Worm (Caenorhabditis elegans) whole organism, L2 larva: Measurements from ENCODE around the gene cyp-34A5.

Source experiments
- F13H6.1 ChIP-seq: sonication (generic microtip); optimal IDR thresholded peaks from 2 replicates; lab custom pipeline; 2016; ENCODE audit warnings: missing genetic modification characterization, missing compliant biosample characterization
- R02D3.7 ChIP-seq: fragments of 150-350 bp; optimal IDR thresholded peaks from 2 replicates; lab custom pipeline; 2014; ENCODE audit warnings: missing biosample characterization, missing genetic modification characterization
- Y55F3AM.14 ChIP-seq: fragments of 200-800 bp; sonication (Bioruptor generic); optimal IDR thresholded peaks from 2 replicates; lab custom pipeline; 2018; ENCODE audit warnings: mild to moderate bottlenecking, missing genetic modification characterization, missing compliant biosample characterization
- ZK546.5 ChIP-seq: sonication (generic microtip); optimal IDR thresholded peaks from 2 replicates; lab custom pipeline; 2017; ENCODE audit warnings: missing biosample characterization, missing genetic modification characterization
- alr-1 ChIP-seq: fragments of 150-350 bp; optimal IDR thresholded peaks from 2 replicates; lab custom pipeline; 2014; ENCODE audit warnings: missing biosample characterization, missing genetic modification characterization
- blmp-1 ChIP-seq: sonication (generic microtip); optimal IDR thresholded peaks from 2 replicates; lab custom pipeline; 2017; ENCODE audit warnings: missing genetic modification characterization, mild to moderate bottlenecking, missing compliant biosample characterization, antibody characterized with exemption, moderate library complexity; ENCODE audit not compliant: insufficient read depth
- ceh-82 ChIP-seq: fragments of 150-350 bp; optimal IDR thresholded peaks from 2 replicates; lab custom pipeline; 2014; ENCODE audit warnings: missing biosample characterization, missing genetic modification characterization
- crh-2 ChIP-seq: sonication (generic microtip); optimal IDR thresholded peaks from 2 replicates; lab custom pipeline; 2017; ENCODE audit warnings: missing biosample characterization, missing genetic modification characterization
- dmd-4 ChIP-seq: sonication (generic microtip); optimal IDR thresholded peaks from 2 replicates; lab custom pipeline; 2017; ENCODE audit warnings: missing biosample characterization, missing genetic modification characterization
- egl-27 ChIP-seq: sonication (generic microtip); optimal IDR thresholded peaks from 3 replicates; lab custom pipeline; 2017; ENCODE audit warnings: missing biosample characterization, missing genetic modification reagents, missing genetic modification characterization
- elt-1 ChIP-seq: fragments of 150-350 bp; optimal IDR thresholded peaks from 2 replicates; lab custom pipeline; 2014; ENCODE audit warnings: missing biosample characterization, missing genetic modification characterization
- elt-3 ChIP-seq: sonication (generic microtip); optimal IDR thresholded peaks from 2 replicates; lab custom pipeline; 2017; ENCODE audit warnings: missing biosample characterization, missing genetic modification characterization
- fos-1 ChIP-seq: fragments of 150-350 bp; optimal IDR thresholded peaks from 2 replicates; lab custom pipeline; 2014; ENCODE audit warnings: missing biosample characterization, missing genetic modification characterization
- lin-11 ChIP-seq: fragments of 150-350 bp; sonication (generic microtip); optimal IDR thresholded peaks from 2 replicates; lab custom pipeline; 2014; ENCODE audit warnings: missing biosample characterization, missing genetic modification characterization, inconsistent platforms, mixed read lengths
- lin-39 ChIP-seq: fragments of 150-350 bp; optimal IDR thresholded peaks from 2 replicates; lab custom pipeline; 2014; ENCODE audit warnings: missing biosample characterization, missing genetic modification reagents, missing genetic modification characterization
- lsy-2 ChIP-seq, 2 experiments: fragments of 150-350 bp in 1 of 2; sonication (generic microtip) in 1 of 2; optimal IDR thresholded peaks; 2 replicates each; lab custom pipeline; 2014 to 2017; ENCODE audit warnings: missing biosample characterization in 2 of 2, missing genetic modification characterization in 2 of 2
- mbf-1 ChIP-seq: sonication (generic microtip); optimal IDR thresholded peaks from 2 replicates; lab custom pipeline; 2017; ENCODE audit warnings: missing biosample characterization, missing genetic modification characterization
- mdl-1 ChIP-seq, 2 experiments: fragments of 150-350 bp in 1 of 2; sonication (generic microtip) in 1 of 2; optimal IDR thresholded peaks; 2 replicates each; lab custom pipeline; 2017; ENCODE audit warnings: missing biosample characterization in 2 of 2, missing genetic modification characterization in 2 of 2
- nhr-11 ChIP-seq: fragments of 150-350 bp; optimal IDR thresholded peaks from 2 replicates; lab custom pipeline; 2014; ENCODE audit warnings: missing biosample characterization, missing genetic modification characterization
- nhr-23 ChIP-seq: fragments of 150-350 bp; optimal IDR thresholded peaks from 2 replicates; lab custom pipeline; 2014; ENCODE audit warnings: missing biosample characterization, missing genetic modification reagents, missing genetic modification characterization
- nhr-237 ChIP-seq: fragments of 150-350 bp; optimal IDR thresholded peaks from 2 replicates; lab custom pipeline; 2014; ENCODE audit warnings: missing biosample characterization, missing genetic modification characterization
- nhr-25 ChIP-seq: fragments of 150-350 bp; sonication (generic microtip); optimal IDR thresholded peaks from 3 replicates; lab custom pipeline; 2014; ENCODE audit warnings: missing biosample characterization, missing genetic modification characterization
- nhr-6 ChIP-seq: fragments of 150-350 bp; optimal IDR thresholded peaks from 2 replicates; lab custom pipeline; 2014; ENCODE audit warnings: missing biosample characterization, missing genetic modification characterization
- nhr-77 ChIP-seq: fragments of 150-350 bp; optimal IDR thresholded peaks from 2 replicates; lab custom pipeline; 2014; ENCODE audit warnings: missing biosample characterization, missing genetic modification characterization
- peb-1 ChIP-seq: fragments of 150-350 bp; optimal IDR thresholded peaks from 2 replicates; lab custom pipeline; 2014; ENCODE audit warnings: missing biosample characterization, missing genetic modification characterization
- skn-1 ChIP-seq: sonication (generic microtip); optimal IDR thresholded peaks from 2 replicates; lab custom pipeline; 2017; ENCODE audit warnings: missing biosample characterization, missing genetic modification characterization
- sma-9 ChIP-seq, 2 experiments: fragments of 150-350 bp in 1 of 2; sonication (generic microtip) in 1 of 2; optimal IDR thresholded peaks; 2 replicates each; lab custom pipeline; 2014 to 2016; ENCODE audit warnings: missing genetic modification characterization in 2 of 2, mild to moderate bottlenecking in 1 of 2, missing biosample characterization in 1 of 2, missing compliant biosample characterization in 1 of 2, missing genetic modification reagents in 1 of 2, moderate library complexity in 1 of 2
- snpc-4 ChIP-seq: fragments of 150-350 bp; optimal IDR thresholded peaks from 2 replicates; lab custom pipeline; 2014; ENCODE audit warnings: missing biosample characterization, missing genetic modification characterization
- unc-39 ChIP-seq: fragments of 150-350 bp; optimal IDR thresholded peaks from 2 replicates; lab custom pipeline; 2014; ENCODE audit warnings: missing biosample characterization, missing genetic modification characterization
- unc-55 ChIP-seq: fragments of 150-350 bp; sonication (generic microtip); optimal IDR thresholded peaks from 3 replicates; lab custom pipeline; 2014; ENCODE audit warnings: missing biosample characterization, missing genetic modification reagents, missing genetic modification characterization
- unc-62 ChIP-seq: fragments of 150-350 bp; optimal IDR thresholded peaks from 2 replicates; lab custom pipeline; 2014; ENCODE audit warnings: missing biosample characterization, missing genetic modification reagents, missing genetic modification characterization
- ztf-1 ChIP-seq: fragments of 200-800 bp; sonication (Bioruptor generic); conservative IDR thresholded peaks from 2 replicates; pipeline ENCODE4 v1.3.6; 2022; ENCODE audit warnings: missing genetic modification characterization, missing compliant biosample characterization
- ztf-11 ChIP-seq: sonication (generic microtip); optimal IDR thresholded peaks from 2 replicates; lab custom pipeline; 2017; ENCODE audit warnings: missing biosample characterization, missing genetic modification characterization
- ztf-4 ChIP-seq: fragments of 150-350 bp; optimal IDR thresholded peaks from 2 replicates; lab custom pipeline; 2014; ENCODE audit warnings: missing biosample characterization, missing genetic modification characterization

The cyp-34A5 gene

DNA sequence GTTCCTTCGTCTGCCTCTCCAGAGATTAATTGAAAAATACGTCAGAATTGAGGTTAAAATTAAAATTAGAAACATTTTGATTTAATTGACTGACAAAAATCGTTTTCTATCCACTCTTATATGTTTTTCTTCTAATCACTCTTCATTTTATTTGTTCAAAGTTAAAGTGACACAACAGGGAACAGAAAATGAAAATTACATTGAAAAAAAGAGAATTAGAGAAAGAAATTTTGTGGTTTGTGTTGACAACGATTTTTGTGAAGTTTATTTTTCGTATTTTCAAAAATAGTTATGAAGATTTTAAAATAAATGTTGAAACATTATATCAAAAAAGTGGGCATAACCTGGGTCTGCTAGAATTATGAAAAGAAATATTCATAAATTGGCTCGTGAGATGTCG lies at the start of gene cyp-34A5:
cyp-34A5 (minus strand) TSS at position 101 of the 400 bp plus-strand sequence.
- TF ChIP-seq elt-3 (tag; lab: Kevin White, UChicago): no peak
- no peak for TF ChIP-seq nhr-77 (tag; lab: Kevin White, UChicago)
- no peak for TF ChIP-seq skn-1 (tag; lab: Kevin White, UChicago)
- no peak for TF ChIP-seq unc-62
- TF ChIP-seq ztf-11 (tag; lab: Kevin White, UChicago): no peak
- no peak for TF ChIP-seq crh-2 (tag; lab: Kevin White, UChicago)
- TF ChIP-seq blmp-1 (tag; lab: Kevin White, UChicago): no peak
- no peak for TF ChIP-seq alr-1 (tag; lab: Kevin White, UChicago)

ce11 chrV:4005219-4005618 lies 47.7 kb upstream of the cyp-34A5 start, which contains the start of gene srh-8:
Gene srh-8 (plus strand): TSS chrV:4005519.
- TF ChIP-seq nhr-77 (tag; lab: Kevin White, UChicago) (no peak), dmd-4 (tag; lab: Kevin White, UChicago) (no peak), alr-1 (tag; lab: Kevin White, UChicago) (no peak), fos-1 (no peak), elt-1 (tag; lab: Kevin White, UChicago) (no peak), nhr-237 (tag; lab: Kevin White, UChicago) (no peak)

DNA sequence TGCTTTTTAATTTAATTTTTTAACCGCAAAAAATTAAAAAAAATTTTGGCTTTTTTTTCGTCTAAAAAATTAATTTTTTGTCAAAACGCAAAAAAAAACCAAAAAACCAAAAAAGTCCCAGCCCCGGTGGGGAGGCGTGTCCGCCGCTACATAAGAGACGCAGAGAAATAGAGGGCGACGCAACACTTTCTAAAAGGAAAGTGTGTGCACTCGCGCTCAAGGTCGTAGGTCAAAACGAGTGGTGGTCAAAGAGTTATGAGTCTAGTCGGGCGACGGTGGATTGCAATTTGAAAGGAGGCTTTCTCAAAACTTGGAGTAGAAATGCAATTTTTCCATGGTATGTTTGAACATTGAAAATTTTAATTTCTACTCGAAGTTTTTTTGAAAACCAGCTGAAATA lies 47.1 kb upstream of the cyp-34A5 start:
- TF ChIP-seq nhr-6 (tag; lab: Kevin White, UChicago) (no peak), ztf-4 (tag; lab: Kevin White, UChicago) (no peak), lin-11 (tag; lab: Kevin White, UChicago) (no peak), nhr-77 (tag; lab: Kevin White, UChicago) (no peak), nhr-23 (tag; lab: Kevin White, UChicago) (no peak), mdl-1 (tag; optimal IDR thresholded peaks at IDR 0.05; lab: Kevin White, UChicago) (no peak), sma-9 (GFP tag; optimal IDR thresholded peaks at IDR 0.05; lab: Kevin White, UChicago) (no peak), sma-9 (tag; optimal IDR thresholded peaks at IDR 0.05; lab: Kevin White, UChicago) (no peak), R02D3.7 (tag; lab: Kevin White, UChicago) (no peak), nhr-237 (tag; lab: Kevin White, UChicago) (no peak), nhr-11 (tag; lab: Kevin White, UChicago) (no peak), peb-1 (tag; lab: Kevin White, UChicago) (no peak), ZK546.5 (tag; lab: Kevin White, UChicago) (no peak), F13H6.1 (tag; lab: Kevin White, UChicago) (no peak)

- no peak for TF ChIP-seq lsy-2 (tag; optimal IDR thresholded peaks at IDR 0.05; lab: Kevin White, UChicago)
- TF ChIP-seq ceh-82: no peak
- TF ChIP-seq snpc-4 (tag; lab: Kevin White, UChicago): no peak
- TF ChIP-seq crh-2 (tag; lab: Kevin White, UChicago): no peak
- TF ChIP-seq nhr-25 (tag; lab: Kevin White, UChicago): no peak
- no peak for TF ChIP-seq mbf-1 (tag; lab: Kevin White, UChicago)
- TF ChIP-seq unc-39 (tag; lab: Kevin White, UChicago): no peak
- TF ChIP-seq blmp-1 (tag; lab: Kevin White, UChicago): no peak
- no peak for TF ChIP-seq ztf-1
- TF ChIP-seq unc-62: no peak
- no peak for TF ChIP-seq unc-55 (GFP tag; lab: Kevin White, UChicago)
- TF ChIP-seq elt-3 (tag; lab: Kevin White, UChicago): no peak
- TF ChIP-seq lin-11 (tag; lab: Kevin White, UChicago): no peak
- TF ChIP-seq Y55F3AM.14 (GFP tag; lab: Kevin White, UChicago): no peak
- TF ChIP-seq skn-1 (tag; lab: Kevin White, UChicago): no peak
- TF ChIP-seq egl-27 (tag; lab: Kevin White, UChicago): no peak
- no peak for TF ChIP-seq nhr-237 (tag; lab: Kevin White, UChicago)
These were observed 38.3 kb upstream of the cyp-34A5 start, which contains the start of gene srx-62 for ce11 chrV:3995838-3996237. Gene srx-62 (minus strand): TSS chrV:3995938.

DNA sequence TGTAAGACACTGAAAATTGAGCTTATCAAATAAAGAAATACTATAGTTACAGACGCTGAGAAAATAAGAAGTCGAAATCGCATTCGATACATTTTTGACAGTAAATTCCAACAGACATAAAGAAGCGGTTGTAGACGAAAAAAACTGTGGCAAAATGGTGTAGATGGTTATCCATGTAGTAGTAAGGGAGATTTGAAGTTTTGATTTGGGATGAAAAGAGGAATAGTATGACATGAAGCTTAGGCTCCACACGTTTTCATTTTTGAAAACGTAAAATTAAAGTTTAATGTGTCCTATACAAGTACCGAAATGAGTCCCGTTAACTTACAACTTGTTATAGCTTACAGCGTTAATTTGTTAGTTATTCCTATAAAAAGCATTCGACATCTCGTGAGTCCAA lies 36.5 kb upstream of the cyp-34A5 start, which contains the start of gene K09D9.9:
K09D9.9 (minus strand) TSS at position 101 of the 400 bp plus-strand sequence.
- TF ChIP-seq nhr-25 (tag; lab: Kevin White, UChicago) (no peak), mdl-1 (tag; optimal IDR thresholded peaks at IDR 0.05; lab: Kevin White, UChicago) (no peak), lin-39 (tag; lab: Kevin White, UChicago) (no peak), nhr-77 (tag; lab: Kevin White, UChicago) (no peak), elt-1 (tag; lab: Kevin White, UChicago) (no peak), lin-11 (tag; lab: Kevin White, UChicago) (no peak), ZK546.5 (tag; lab: Kevin White, UChicago) (no peak), mbf-1 (tag; lab: Kevin White, UChicago) (no peak)
